Worm (Caenorhabditis elegans): ENCODE measurements around the gene lips-10.

ce11 chrII:8392215-8392614, 46.8 kb upstream of the lips-10 start:
- TF ChIP-seq aly-1 (tag; optimal IDR thresholded peaks at IDR 0.05) (no peak), pes-1 (GFP tag; IDR thresholded peaks at IDR 0.05) (no peak), ama-1 (optimal IDR thresholded peaks at IDR 0.05) (no peak), F13C5.2 (tag; optimal IDR thresholded peaks at IDR 0.05) (no peak), flt-1 (GFP tag; IDR thresholded peaks at IDR 0.05) (no peak), hnd-1 (tag; optimal IDR thresholded peaks at IDR 0.05) (no peak), sea-1 (GFP tag; conservative IDR thresholded peaks at IDR 0.05) (no peak), hmbx-1 (tag; optimal IDR thresholded peaks at IDR 0.05) (no peak), B0310.2 (tag; optimal IDR thresholded peaks at IDR 0.05) (no peak)
